Worm (Caenorhabditis elegans) whole organism, L1 larva: Measurements from ENCODE around the gene K07H8.5.

Experiments
- C04F5.9 ChIP-seq: sonication (generic microtip); optimal IDR thresholded peaks from 2 replicates; lab custom pipeline; 2016; ENCODE audit warnings: missing genetic modification characterization, missing compliant biosample characterization
- C16A3.4 ChIP-seq: fragments of 150-350 bp; optimal IDR thresholded peaks from 2 replicates; lab custom pipeline; 2014; ENCODE audit warnings: missing biosample characterization, missing genetic modification characterization
- Y116A8C.19 ChIP-seq: sonication (generic microtip); optimal IDR thresholded peaks from 2 replicates; lab custom pipeline; 2016; ENCODE audit warnings: missing compliant biosample characterization, missing genetic modification characterization, borderline replicate concordance
- aly-2 ChIP-seq: fragments of 150-350 bp; optimal IDR thresholded peaks from 2 replicates; lab custom pipeline; 2014; ENCODE audit warnings: missing biosample characterization, missing genetic modification characterization
- blmp-1 ChIP-seq: fragments of 150-350 bp; optimal IDR thresholded peaks from 2 replicates; lab custom pipeline; 2014; ENCODE audit warnings: missing biosample characterization, missing genetic modification characterization
- ceh-8 ChIP-seq: fragments of 200-800 bp; sonication (Bioruptor generic); optimal IDR thresholded peaks from 2 replicates; lab custom pipeline; 2018; ENCODE audit warnings: mild to moderate bottlenecking, missing genetic modification characterization, moderate library complexity, missing compliant biosample characterization
- ceh-82 ChIP-seq, 3 experiments: fragments of 150-350 bp in 1 of 3; sonication (generic microtip) in 2 of 3; optimal IDR thresholded peaks; 2 replicates each; lab custom pipeline; 2014 to 2017; ENCODE audit warnings: missing biosample characterization in 3 of 3, missing genetic modification characterization in 3 of 3
- ceh-90 ChIP-seq: sonication (generic microtip); optimal IDR thresholded peaks from 2 replicates; lab custom pipeline; 2016; ENCODE audit warnings: missing genetic modification characterization, missing compliant biosample characterization
- egl-13 ChIP-seq: sonication (generic microtip); optimal IDR thresholded peaks from 2 replicates; lab custom pipeline; 2016; ENCODE audit warnings: missing genotype, missing genetic modification reagents, missing genetic modification characterization, missing compliant biosample characterization
- egl-27 ChIP-seq, 2 experiments: fragments of 150-350 bp in 1 of 2; sonication (generic microtip); optimal IDR thresholded peaks; 3 replicates each; lab custom pipeline; 2017 to 2018; ENCODE audit warnings: missing biosample characterization in 2 of 2, missing genetic modification characterization in 2 of 2, missing genetic modification reagents in 2 of 2
- elt-2 ChIP-seq: sonication (generic microtip); optimal IDR thresholded peaks from 2 replicates; lab custom pipeline; 2016; ENCODE audit warnings: missing genetic modification characterization, mild to moderate bottlenecking, inconsistent platforms, missing compliant biosample characterization, missing genetic modification reagents
- elt-3 ChIP-seq, 6 experiments: fragments of 150-350 bp in 1 of 6; sonication (generic microtip); optimal IDR thresholded peaks; 2 replicates each; lab custom pipeline; 2017 to 2018; ENCODE audit warnings: missing biosample characterization in 6 of 6, missing genetic modification characterization in 6 of 6, inconsistent platforms in 1 of 6
- ets-5 ChIP-seq: fragments of 200-800 bp; sonication (Bioruptor generic); IDR thresholded peaks from 2 replicates; pipeline ENCODE4 v1.3.6; 2022; ENCODE audit warnings: missing genetic modification characterization, missing compliant biosample characterization
- grh-1 ChIP-seq: fragments of 200-800 bp; sonication (Bioruptor generic); IDR thresholded peaks from 2 replicates; pipeline ENCODE4 v1.3.6; 2022; ENCODE audit warnings: missing genetic modification reagents, missing genetic modification characterization, missing compliant biosample characterization
- hlh-17 ChIP-seq: fragments of 200-800 bp; sonication (Bioruptor generic); optimal IDR thresholded peaks from 2 replicates; lab custom pipeline; 2018; ENCODE audit warnings: missing genetic modification characterization, mild to moderate bottlenecking, missing compliant biosample characterization, moderate library complexity, borderline replicate concordance
- hlh-4 ChIP-seq: sonication (generic microtip); optimal IDR thresholded peaks from 2 replicates; lab custom pipeline; 2016; ENCODE audit warnings: mild to moderate bottlenecking, missing genetic modification characterization, missing compliant biosample characterization
- hpl-2 ChIP-seq: fragments of 150-350 bp; optimal IDR thresholded peaks from 2 replicates; lab custom pipeline; 2014; ENCODE audit warnings: missing biosample characterization, missing genetic modification reagents, missing genetic modification characterization
- lin-14 ChIP-seq: fragments of 200-800 bp; sonication (Bioruptor generic); optimal IDR thresholded peaks from 2 replicates; lab custom pipeline; 2018; ENCODE audit warnings: mild to moderate bottlenecking, missing genetic modification characterization, moderate library complexity, missing compliant biosample characterization
- lin-39 ChIP-seq: fragments of 150-350 bp; optimal IDR thresholded peaks from 2 replicates; lab custom pipeline; 2014; ENCODE audit warnings: missing biosample characterization, missing genetic modification reagents, missing genetic modification characterization
- lsy-2 ChIP-seq, 2 experiments: fragments of 150-350 bp; optimal IDR thresholded peaks; 2 replicates each; lab custom pipeline; 2014; ENCODE audit warnings: missing biosample characterization in 2 of 2, missing genetic modification characterization in 2 of 2
- mab-9 ChIP-seq: fragments of 200-800 bp; sonication (Bioruptor generic); IDR thresholded peaks from 2 replicates; pipeline ENCODE4 v1.3.6; 2022; ENCODE audit warnings: missing genetic modification reagents, missing genetic modification characterization, missing compliant biosample characterization
- mdl-1 ChIP-seq, 2 experiments: fragments of 150-350 bp; optimal IDR thresholded peaks; 2 replicates each; lab custom pipeline; 2014 to 2017; ENCODE audit warnings: missing biosample characterization in 2 of 2, missing genetic modification characterization in 2 of 2, inconsistent platforms in 1 of 2
- mef-2 ChIP-seq: fragments of 150-350 bp; optimal IDR thresholded peaks from 2 replicates; lab custom pipeline; 2014; ENCODE audit warnings: missing biosample characterization, missing genetic modification characterization
- nhr-11 ChIP-seq: fragments of 150-350 bp; optimal IDR thresholded peaks from 2 replicates; lab custom pipeline; 2014; ENCODE audit warnings: missing biosample characterization, missing genetic modification characterization
- nhr-19 ChIP-seq: fragments of 200-800 bp; sonication (Bioruptor generic); conservative IDR thresholded peaks from 2 replicates; pipeline ENCODE4 v1.3.6; 2022; ENCODE audit warnings: missing genetic modification characterization, missing compliant biosample characterization
- nhr-20 ChIP-seq: sonication (generic microtip); optimal IDR thresholded peaks from 2 replicates; lab custom pipeline; 2016; ENCODE audit warnings: mild to moderate bottlenecking, missing genetic modification characterization, missing compliant biosample characterization
- nhr-237 ChIP-seq: fragments of 150-350 bp; optimal IDR thresholded peaks from 2 replicates; lab custom pipeline; 2014; ENCODE audit warnings: missing biosample characterization, missing genetic modification characterization
- nhr-28 ChIP-seq: fragments of 150-350 bp; optimal IDR thresholded peaks from 2 replicates; lab custom pipeline; 2014; ENCODE audit warnings: missing biosample characterization, missing genetic modification characterization
- nhr-47 ChIP-seq: sonication (generic microtip); optimal IDR thresholded peaks from 2 replicates; lab custom pipeline; 2016; ENCODE audit warnings: mild to moderate bottlenecking, missing genetic modification characterization, moderate library complexity, missing compliant biosample characterization
- nhr-90 ChIP-seq: sonication (generic microtip); optimal IDR thresholded peaks from 2 replicates; lab custom pipeline; 2016; ENCODE audit warnings: mild to moderate bottlenecking, missing genetic modification characterization, missing compliant biosample characterization; ENCODE audit not compliant: poor library complexity
- pqm-1 ChIP-seq: sonication (generic microtip); optimal IDR thresholded peaks from 3 replicates; lab custom pipeline; 2017; ENCODE audit warnings: missing biosample characterization, missing genetic modification characterization
- skn-1 ChIP-seq: fragments of 150-350 bp; optimal IDR thresholded peaks from 2 replicates; lab custom pipeline; 2014; ENCODE audit warnings: missing biosample characterization, missing genetic modification characterization
- snu-23 ChIP-seq: sonication (generic microtip); optimal IDR thresholded peaks from 2 replicates; lab custom pipeline; 2016; ENCODE audit warnings: missing genetic modification characterization, missing compliant biosample characterization
- tbx-2 ChIP-seq: sonication (generic microtip); optimal IDR thresholded peaks from 2 replicates; lab custom pipeline; 2016; ENCODE audit warnings: missing genetic modification characterization, missing compliant biosample characterization
- tlp-1 ChIP-seq: fragments of 150-350 bp; optimal IDR thresholded peaks from 2 replicates; lab custom pipeline; 2014; ENCODE audit warnings: missing biosample characterization, missing genetic modification characterization
- unc-130 ChIP-seq: fragments of 150-350 bp; optimal IDR thresholded peaks from 2 replicates; lab custom pipeline; 2017; ENCODE audit warnings: missing biosample characterization, missing genetic modification characterization, inconsistent platforms
- unc-30 ChIP-seq: sonication (generic microtip); optimal IDR thresholded peaks from 2 replicates; lab custom pipeline; 2017; ENCODE audit warnings: missing biosample characterization, missing genetic modification characterization
- vab-15 ChIP-seq: sonication (generic microtip); optimal IDR thresholded peaks from 2 replicates; lab custom pipeline; 2017; ENCODE audit warnings: missing genotype, mild to moderate bottlenecking, missing genetic modification characterization, missing compliant biosample characterization
- zip-4 ChIP-seq: fragments of 200-800 bp; sonication (Bioruptor generic); optimal IDR thresholded peaks from 2 replicates; lab custom pipeline; 2018; ENCODE audit warnings: mild to moderate bottlenecking, missing genetic modification characterization, moderate library complexity, missing compliant biosample characterization
- ztf-4 ChIP-seq: fragments of 150-350 bp; optimal IDR thresholded peaks from 2 replicates; lab custom pipeline; 2014; ENCODE audit warnings: missing biosample characterization, missing genetic modification characterization

The K07H8.5 gene

ce11 chrIV:8283214-8283613 is 15.1 kb downstream of the K07H8.5 start:
- TF ChIP-seq hlh-17 = no peak
- TF ChIP-seq nhr-237 (tag; lab: Kevin White, UChicago) = no peak
- no peak for TF ChIP-seq skn-1 (tag; lab: Kevin White, UChicago)
- no peak for TF ChIP-seq lin-39 (tag; lab: Kevin White, UChicago)
- no peak for TF ChIP-seq Y116A8C.19 (tag; lab: Kevin White, UChicago)
- TF ChIP-seq mdl-1 (tag; optimal IDR thresholded peaks at IDR 0.05; lab: Kevin White, UChicago) = no peak
- no peak for TF ChIP-seq aly-2 (tag; lab: Kevin White, UChicago)
- TF ChIP-seq mef-2 (tag; lab: Kevin White, UChicago) = no peak
- TF ChIP-seq egl-27 (tag; optimal IDR thresholded peaks at IDR 0.05; lab: Kevin White, UChicago) = no peak
- TF ChIP-seq nhr-47 (tag; lab: Kevin White, UChicago) = no peak
- no peak for TF ChIP-seq elt-3 (tag; optimal IDR thresholded peaks at IDR 0.05; lab: Kevin White, UChicago)
- TF ChIP-seq snu-23 (GFP tag; lab: Kevin White, UChicago) = no peak
- TF ChIP-seq nhr-90 = no peak
- TF ChIP-seq nhr-19 (GFP tag; lab: Robert Waterston, UW) = no peak
- TF ChIP-seq, all 84 proteins: peak for 0

DNA sequence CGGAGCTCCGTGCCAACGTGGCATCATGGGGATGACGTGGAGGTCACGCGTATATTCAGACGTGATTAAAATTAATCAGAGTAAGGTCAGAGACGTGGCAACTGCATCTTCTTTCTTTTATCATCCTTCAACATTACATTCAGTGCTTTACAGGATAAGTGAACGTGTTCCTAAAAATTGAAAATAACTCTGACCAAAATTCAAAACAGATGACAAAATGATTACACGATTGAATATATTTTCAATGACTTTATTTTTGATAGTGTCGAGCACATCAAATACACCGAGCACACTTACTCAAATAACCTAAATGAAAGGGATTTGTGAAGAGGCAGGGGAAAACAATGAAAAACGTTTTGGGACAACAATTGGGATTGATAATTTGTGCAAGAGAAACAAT is 18.2 kb downstream of the K07H8.5 start, which contains the start of gene K07H8.9:
TSS of gene K07H8.9 (minus strand) at position 125 of the 400 bp plus-strand sequence.
- TF ChIP-seq zip-4 (GFP tag; lab: Kevin White, UChicago) (no peak), ztf-4 (tag; lab: Kevin White, UChicago) (no peak), hlh-17 (no peak), ceh-90 (tag; lab: Kevin White, UChicago) (no peak), C04F5.9 (tag; lab: Kevin White, UChicago) (no peak), lin-14 (GFP tag; lab: Kevin White, UChicago) (no peak), hlh-4 (tag; lab: Kevin White, UChicago) (no peak), unc-30 (no peak), nhr-20 (no peak)
- TF ChIP-seq, all 84 proteins: peak for 0

DNA sequence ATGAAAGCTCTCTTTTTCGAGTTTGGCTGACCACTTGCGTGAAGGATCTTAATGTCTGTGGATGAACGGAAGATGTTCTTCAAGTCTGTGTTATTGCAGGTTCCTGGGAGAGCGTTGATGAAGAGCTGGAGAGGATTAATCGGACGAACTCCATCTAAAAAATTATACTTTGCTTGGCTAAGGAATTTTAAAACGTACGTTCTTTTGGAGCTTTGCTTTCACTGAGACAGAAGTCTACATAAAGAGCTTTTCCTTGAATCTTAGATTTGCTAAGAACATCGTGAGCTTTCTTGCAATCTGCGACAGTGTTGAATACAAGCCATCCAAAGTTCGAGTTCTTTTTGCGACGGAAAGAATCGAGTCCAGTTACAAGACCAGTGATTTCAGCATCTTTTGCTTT is 19.2 kb downstream of the K07H8.5 start:
- no peak for TF ChIP-seq elt-2 (tag; lab: Kevin White, UChicago)
- TF ChIP-seq blmp-1 = no peak
- no peak for TF ChIP-seq grh-1
- no peak for TF ChIP-seq ceh-82 (tag; optimal IDR thresholded peaks at IDR 0.05; lab: Kevin White, UChicago)
- no peak for TF ChIP-seq lsy-2 (tag; optimal IDR thresholded peaks at IDR 0.05; lab: Kevin White, UChicago)
- TF ChIP-seq nhr-28 (tag; lab: Kevin White, UChicago) = no peak
- TF ChIP-seq unc-30 = no peak
- no peak for TF ChIP-seq unc-130 (tag; lab: Kevin White, UChicago)
- TF ChIP-seq vab-15 (tag; lab: Kevin White, UChicago) = no peak
- TF ChIP-seq mab-9 (GFP tag; lab: Robert Waterston, UW) = no peak
- no peak for TF ChIP-seq hpl-2 (GFP tag; lab: Kevin White, UChicago)
- no peak for TF ChIP-seq nhr-11 (tag; lab: Kevin White, UChicago)
- TF ChIP-seq nhr-19 (GFP tag; lab: Robert Waterston, UW) = no peak
- no peak for TF ChIP-seq ets-5
- no peak for TF ChIP-seq C16A3.4 (tag; lab: Kevin White, UChicago)
- no peak for TF ChIP-seq snu-23 (GFP tag; lab: Kevin White, UChicago)
- no peak for TF ChIP-seq egl-27 (tag; optimal IDR thresholded peaks at IDR 0.05; lab: Kevin White, UChicago)
- no peak for TF ChIP-seq ztf-4 (tag; lab: Kevin White, UChicago)

DNA sequence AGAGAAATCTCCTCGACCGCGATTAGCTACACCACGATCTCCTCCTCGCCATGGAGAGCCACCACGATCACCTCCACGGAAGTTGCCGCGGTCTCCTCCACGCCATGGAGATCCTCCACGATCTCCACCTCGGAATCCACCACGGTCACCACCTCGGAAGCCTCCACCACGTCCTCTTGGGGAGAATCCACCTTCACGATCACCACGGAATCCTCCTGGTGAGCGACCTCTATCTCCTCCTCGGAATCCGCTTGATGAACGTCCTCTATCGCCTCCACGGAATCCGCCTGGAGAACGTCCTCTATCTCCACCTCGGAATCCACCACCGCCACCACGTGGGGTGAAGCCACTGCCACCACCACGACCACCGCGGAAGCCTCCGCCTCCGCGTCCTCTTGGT is 21.0 kb downstream of the K07H8.5 start:
- no peak for TF ChIP-seq C16A3.4 (tag; lab: Kevin White, UChicago)
- TF ChIP-seq ceh-8 = peak; percentile 1

DNA sequence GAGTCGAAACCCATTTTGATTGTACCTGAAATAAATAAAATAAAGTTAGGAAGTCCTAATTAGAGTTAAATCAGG is 21.2 kb downstream of the K07H8.5 start, which contains the start of gene nucl-1:
TSS of gene nucl-1 (minus strand) at position 26 of the 75 bp plus-strand sequence.
- no peak for TF ChIP-seq aly-2 (tag; lab: Kevin White, UChicago)
- no peak for TF ChIP-seq nhr-11 (tag; lab: Kevin White, UChicago)
- TF ChIP-seq tbx-2 = no peak
- TF ChIP-seq elt-3 (tag; optimal IDR thresholded peaks at IDR 0.05; lab: Kevin White, UChicago) = no peak
- TF ChIP-seq pqm-1 = no peak
- TF ChIP-seq egl-13 = no peak
- TF ChIP-seq tlp-1 (tag; lab: Kevin White, UChicago) = no peak
